Worm (Caenorhabditis elegans): ENCODE measurements around the gene Y113G7B.11.

DNA sequence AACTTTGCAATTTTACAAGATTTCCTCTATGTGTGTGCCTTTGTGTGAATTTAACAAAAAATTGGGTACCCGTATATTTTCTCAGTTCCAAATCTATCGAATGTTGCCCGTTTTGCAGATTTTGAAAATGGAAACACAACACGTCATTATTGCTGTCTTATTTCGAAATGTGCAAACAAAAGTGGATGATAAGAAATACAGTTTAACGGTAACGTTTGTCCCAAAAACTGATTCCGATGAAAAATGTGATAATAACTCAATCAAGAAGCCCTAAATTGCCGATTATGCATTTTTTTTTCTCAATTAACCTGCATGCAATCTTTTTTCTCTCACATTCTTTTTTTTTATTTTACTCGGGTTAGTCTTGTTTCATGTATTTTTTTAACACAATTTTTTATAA, 10.2 kb upstream of the Y113G7B.11 start:
- TF ChIP-seq zag-1 (tag; optimal IDR thresholded peaks at IDR 0.05) (no peak), gmeb-1 (tag; optimal IDR thresholded peaks at IDR 0.05) (no peak), ztf-11 (tag; optimal IDR thresholded peaks at IDR 0.05) (no peak), fos-1 (tag; optimal IDR thresholded peaks at IDR 0.05) (peak; percentile 61), aly-2 (tag; optimal IDR thresholded peaks at IDR 0.05) (no peak), ceh-16 (tag; optimal IDR thresholded peaks at IDR 0.05) (no peak), mab-5 (tag; optimal IDR thresholded peaks at IDR 0.05) (no peak), blmp-1 (tag; optimal IDR thresholded peaks at IDR 0.05; ENCODE audit: insufficient read depth) (no peak)
